Worm (Caenorhabditis elegans) whole organism, dauer: Measurements from ENCODE around the gene grd-1.

Experiments used
- unc-62 ChIP-seq: sonication (generic microtip); optimal IDR thresholded peaks from 2 replicates; lab custom pipeline; 2017; ENCODE audit warnings: missing biosample characterization, missing genetic modification reagents, missing genetic modification characterization

The grd-1 gene

DNA sequence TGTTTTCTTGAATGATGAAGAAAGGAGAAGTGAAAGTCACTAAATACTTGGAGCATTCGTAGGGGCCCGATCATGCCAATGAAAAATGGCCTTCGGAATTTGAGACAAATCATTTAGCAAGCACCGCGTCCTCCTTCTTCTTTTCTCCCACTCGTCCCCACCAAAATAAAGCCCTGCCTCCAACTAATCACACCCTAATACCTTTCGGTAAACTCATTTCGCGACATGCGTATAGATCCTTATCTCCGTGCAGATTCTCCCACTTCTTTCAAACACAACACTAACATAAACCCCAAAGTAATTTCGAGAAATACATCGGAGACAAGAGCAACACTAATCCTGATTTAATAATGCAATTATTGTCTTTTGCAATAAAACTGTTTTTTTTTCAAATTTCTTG, 28.4 kb downstream of the grd-1 start:
- no peak for TF ChIP-seq unc-62 (GFP tag; lab: Kevin White, UChicago)

DNA sequence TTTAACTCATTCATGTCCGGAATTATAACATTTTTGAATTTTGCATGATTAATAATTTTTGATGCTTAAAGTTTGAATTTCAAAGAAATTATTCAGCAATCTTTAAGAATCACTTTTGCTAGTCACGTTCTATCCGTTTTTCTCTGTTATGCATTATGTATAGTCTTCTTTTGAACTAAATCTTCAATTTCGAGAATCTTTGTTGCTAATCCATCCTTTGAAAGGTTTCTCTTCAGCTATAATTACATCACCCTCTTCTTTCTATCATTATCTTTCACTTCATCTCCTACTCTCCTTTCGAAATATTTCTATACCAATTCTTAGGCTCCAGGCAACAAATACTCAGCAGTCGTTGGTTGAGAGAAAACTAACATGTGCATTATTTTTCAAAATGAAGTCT, 42.3 kb downstream of the grd-1 start:
- TF ChIP-seq unc-62 (GFP tag; lab: Kevin White, UChicago): no peak

DNA sequence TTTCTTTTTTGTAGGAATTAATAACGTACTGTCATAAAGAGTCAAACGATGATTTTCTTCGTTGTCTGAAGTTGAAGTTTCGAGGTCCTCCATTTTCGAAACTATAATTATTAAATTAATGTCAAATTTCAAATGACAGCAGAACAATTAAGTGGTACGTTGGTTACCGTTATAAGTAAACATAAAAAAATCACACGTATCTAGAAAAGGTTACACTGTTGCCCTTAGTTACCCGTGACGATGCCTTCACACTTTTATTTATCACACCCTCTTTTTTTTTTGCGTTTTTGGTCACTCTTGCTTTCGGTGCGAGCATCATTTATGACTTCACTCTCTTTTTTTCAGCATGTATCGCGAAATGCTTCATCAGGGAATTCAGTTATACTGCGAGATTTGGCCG, 43.5 kb downstream of the grd-1 start, which contains the start of the genes C05C9.3 and C05C9.2:
Gene C05C9.3 (minus strand): TSS at position 101 of the 400 bp plus-strand sequence.
Gene C05C9.2 (plus strand): TSS at position 346 of the 400 bp plus-strand sequence.
- no peak for TF ChIP-seq unc-62 (GFP tag; lab: Kevin White, UChicago)

DNA sequence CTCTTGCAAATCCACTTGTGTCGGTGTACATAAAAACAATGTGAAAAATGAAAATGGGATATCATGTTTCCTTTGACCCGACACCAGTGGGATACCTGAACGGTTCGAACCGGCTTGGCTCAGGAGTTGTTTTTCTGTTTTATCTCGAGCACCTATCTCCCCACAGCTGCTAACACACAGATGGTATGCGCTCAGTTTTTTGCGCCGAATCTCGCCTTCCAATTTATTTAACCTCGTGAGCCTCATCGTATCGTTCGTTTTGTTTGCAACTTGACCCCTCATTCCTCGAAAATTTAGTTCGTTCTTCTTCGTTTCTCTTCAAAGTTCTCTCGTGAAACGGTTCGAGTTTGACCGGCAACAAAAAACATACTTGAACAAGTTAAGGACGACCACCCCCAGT, 51.3 kb downstream of the grd-1 start, which contains the start of gene C05C9.1:
Gene C05C9.1 (plus strand): TSS at position 301 of the 400 bp plus-strand sequence.
- TF ChIP-seq unc-62 (GFP tag; lab: Kevin White, UChicago): no peak

DNA sequence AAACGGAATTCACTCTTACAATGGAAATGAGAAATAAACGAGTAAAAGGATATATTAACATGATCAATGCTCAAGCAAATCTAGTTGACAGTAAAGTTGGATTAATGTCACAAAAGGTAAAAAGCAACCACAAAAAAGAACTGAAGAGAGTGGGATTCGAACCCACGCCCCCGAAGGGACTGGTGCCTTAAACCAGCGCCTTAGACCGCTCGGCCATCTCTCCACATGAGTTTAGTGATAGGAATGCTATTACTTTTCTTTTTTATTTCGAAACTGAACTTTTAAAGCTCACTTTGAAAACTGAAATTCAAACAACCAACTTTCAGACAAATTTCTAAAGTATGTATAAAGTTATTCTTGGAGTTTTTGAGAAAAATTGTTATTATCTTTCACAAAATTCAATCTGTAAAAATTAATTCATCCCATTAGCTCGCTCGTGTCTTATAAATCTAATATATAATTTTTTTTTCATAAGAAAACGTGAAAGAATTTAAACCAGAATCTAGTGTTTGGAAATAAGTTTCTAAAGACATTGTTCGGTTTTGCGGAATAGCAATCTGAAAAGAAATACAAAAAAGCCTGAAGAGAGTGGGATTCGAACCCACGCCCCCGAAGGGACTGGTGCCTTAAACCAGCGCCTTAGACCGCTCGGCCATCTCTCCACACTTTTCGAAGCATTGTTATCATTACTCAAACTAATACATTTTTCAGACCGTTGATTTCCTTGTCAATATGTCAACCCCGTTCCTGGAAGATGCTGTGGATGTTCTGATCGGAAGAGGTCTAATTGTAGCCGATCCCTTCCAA, 53.7 kb downstream of the grd-1 start:
- no peak for TF ChIP-seq unc-62 (GFP tag; lab: Kevin White, UChicago)
